Fruit fly (Drosophila melanogaster) whole organism, prepupa: ENCODE measurements around the gene SREBP.

Source experiments
- CG10669 ChIP-seq: fragments of 200-800 bp; sonication (Bioruptor generic); optimal IDR thresholded peaks from 3 replicates; lab custom pipeline; 2018; ENCODE audit warnings: missing biosample characterization, mild to moderate bottlenecking, missing genetic modification characterization, moderate library complexity
- CG11294 ChIP-seq: fragments of 200-800 bp; sonication (Bioruptor generic); IDR thresholded peaks from 2 replicates; pipeline ENCODE4 v1.3.6; 2022; ENCODE audit warnings: missing biosample characterization, missing genetic modification characterization
- Gug ChIP-seq: fragments of 200-800 bp; sonication (Bioruptor generic); IDR thresholded peaks from 2 replicates; pipeline ENCODE4 v1.3.6; 2022; ENCODE audit warnings: missing biosample characterization, missing genetic modification characterization
- Met ChIP-seq: fragments of 200-800 bp; sonication (Bioruptor generic); optimal IDR thresholded peaks from 3 replicates; lab custom pipeline; 2016; ENCODE audit warnings: missing biosample characterization, missing genetic modification characterization
- Sox15 ChIP-seq: fragments of 200-800 bp; sonication (Bioruptor generic); optimal IDR thresholded peaks from 3 replicates; lab custom pipeline; 2016; ENCODE audit warnings: missing biosample characterization, missing genetic modification characterization
- cyc ChIP-seq: fragments of 200-800 bp; sonication (Bioruptor generic); optimal IDR thresholded peaks from 3 replicates; lab custom pipeline; 2016; ENCODE audit warnings: missing biosample characterization, missing genetic modification characterization
- dac ChIP-seq: fragments of 200-800 bp; sonication (Bioruptor generic); optimal IDR thresholded peaks from 2 replicates; lab custom pipeline; 2017; ENCODE audit warnings: missing biosample characterization, mild to moderate bottlenecking, missing genetic modification characterization
- lz ChIP-seq: fragments of 200-800 bp; sonication (Bioruptor generic); optimal IDR thresholded peaks from 3 replicates; lab custom pipeline; 2016; ENCODE audit warnings: missing biosample characterization, missing genetic modification characterization
- ss ChIP-seq, 2 experiments: fragments of 200-800 bp; sonication (Bioruptor generic); optimal IDR thresholded peaks; 2 replicates in 1 of 2; 3 replicates in 1 of 2; lab custom pipeline; 2017 to 2018; ENCODE audit warnings: mild to moderate bottlenecking in 2 of 2, missing biosample characterization in 2 of 2, missing genetic modification characterization in 2 of 2, moderate library complexity in 1 of 2
- svp ChIP-seq: fragments of 200-800 bp; sonication (Bioruptor generic); peaks from one replicate; lab custom pipeline; 2016; ENCODE audit warnings: missing biosample characterization, missing genetic modification characterization
- topi ChIP-seq: fragments of 200-800 bp; sonication (Bioruptor generic); optimal IDR thresholded peaks from 3 replicates; lab custom pipeline; 2016; ENCODE audit warnings: missing biosample characterization, missing genetic modification characterization

DNA sequence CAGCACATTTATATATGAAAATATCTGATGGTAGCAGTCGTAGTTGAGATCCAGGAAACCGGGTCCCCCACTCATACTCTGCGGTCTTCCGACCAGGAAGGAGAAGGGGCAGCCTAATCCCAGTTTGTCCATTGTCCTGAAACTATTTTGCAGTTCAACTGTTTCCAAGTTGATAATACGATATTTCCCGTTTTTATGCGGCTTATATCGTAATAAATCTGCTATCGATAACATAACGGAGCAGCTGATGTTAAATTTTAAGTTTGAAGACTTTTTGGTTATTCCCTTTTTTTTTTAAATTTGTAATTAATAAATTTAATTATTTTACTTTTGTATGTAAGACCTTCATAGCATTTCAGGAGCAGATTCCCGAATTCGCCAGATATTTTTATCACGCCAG, 7.4 kb downstream of the SREBP start, which contains the start of gene CG14102:
- TF ChIP-seq Sox15 (GFP tag; lab: Kevin White, UChicago) (no peak), Met (no peak), ss (GFP tag; optimal IDR thresholded peaks at IDR 0.05; lab: Kevin White, UChicago) (no peak), CG11294 (GFP tag; lab: Robert Waterston, UW) (no peak), cyc (GFP tag; lab: Kevin White, UChicago) (no peak), svp (GFP tag; lab: Kevin White, UChicago) (no peak), lz (GFP tag; lab: Kevin White, UChicago) (no peak), topi (GFP tag; lab: Kevin White, UChicago) (no peak), dac (GFP tag; lab: Kevin White, UChicago) (no peak), CG10669 (GFP tag; lab: Kevin White, UChicago) (no peak), Gug (GFP tag; lab: Robert Waterston, UW) (no peak)
